Worm (Caenorhabditis elegans): ENCODE data around the gene irld-21.

Gene irld-21

DNA sequence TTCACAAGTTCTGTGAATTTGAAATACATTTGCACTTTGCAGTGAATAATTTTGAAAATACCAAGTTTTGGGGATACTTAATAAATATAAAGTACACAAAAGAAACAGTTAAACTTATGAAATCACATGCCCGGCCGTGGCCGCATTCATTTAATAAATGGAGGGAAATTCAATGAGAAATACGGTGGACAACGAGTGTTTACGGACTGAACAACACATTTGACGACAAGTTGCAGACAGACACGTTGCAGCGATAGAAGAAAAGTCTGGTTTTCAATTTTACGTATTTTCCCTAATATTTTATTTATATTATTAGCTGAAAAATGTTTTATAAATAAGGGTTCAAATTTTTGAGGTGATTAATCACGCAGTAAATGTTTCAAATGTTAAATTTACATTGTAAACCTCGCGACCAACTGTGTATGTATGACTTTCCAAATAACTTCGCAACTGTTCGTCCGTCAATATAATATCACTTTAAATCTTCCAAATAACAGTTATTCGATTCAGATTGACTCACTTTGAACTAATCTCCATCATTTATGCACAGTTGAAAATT lies 29.4 kb upstream of the irld-21 start, which contains the start of gene copg-1 (continued):
- TF ChIP-seq tbx-2 (tag; optimal IDR thresholded peaks at IDR 0.05): peak; percentile 51
- peak; percentile 50 for TF ChIP-seq unc-86 (tag; optimal IDR thresholded peaks at IDR 0.05)
- TF ChIP-seq hlh-17 (GFP tag; optimal IDR thresholded peaks at IDR 0.05; ENCODE audit: borderline replicate concordance): no peak
- no peak for TF ChIP-seq sup-37 (GFP tag; optimal IDR thresholded peaks at IDR 0.05)
- TF ChIP-seq grh-1 (GFP tag; IDR thresholded peaks at IDR 0.05): no peak
- TF ChIP-seq rnt-1 (tag; optimal IDR thresholded peaks at IDR 0.05): peak; percentile 37
- TF ChIP-seq nhr-28 (tag; optimal IDR thresholded peaks at IDR 0.05): no peak
- peak; percentile 64 to 74 for TF ChIP-seq lin-35 (GFP tag; optimal IDR thresholded peaks at IDR 0.05)
- no peak for TF ChIP-seq mab-9 (GFP tag; IDR thresholded peaks at IDR 0.05)
- TF ChIP-seq tlp-1 (tag; optimal IDR thresholded peaks at IDR 0.05): no peak
- TF ChIP-seq nhr-71 (tag; optimal IDR thresholded peaks at IDR 0.05): peak; percentile 65
- TF ChIP-seq nhr-20 (tag; optimal IDR thresholded peaks at IDR 0.05): peak; percentile 66
- TF ChIP-seq dpl-1 (GFP tag; optimal IDR thresholded peaks at IDR 0.05): peak; percentile 45 to 74 (median 62)
- no peak for TF ChIP-seq nhr-84 (tag; optimal IDR thresholded peaks at IDR 0.05)
- peak; percentile 67 for TF ChIP-seq nhr-47 (tag; optimal IDR thresholded peaks at IDR 0.05)
- TF ChIP-seq ets-5 (GFP tag; IDR thresholded peaks at IDR 0.05): no peak
- TF ChIP-seq lir-3 (tag; optimal IDR thresholded peaks at IDR 0.05; ENCODE audit: poor library complexity): no peak
- TF ChIP-seq efl-1 (optimal IDR thresholded peaks at IDR 0.05): peak; percentile 56 to 64
- peak; percentile 69 to 94 for TF ChIP-seq efl-1 (GFP tag; optimal IDR thresholded peaks at IDR 0.05 in 1 of 2)
- TF ChIP-seq mdl-1 (tag; optimal IDR thresholded peaks at IDR 0.05): peak in 1 of 2 experiments; percentile 34
- TF ChIP-seq ama-1 (optimal IDR thresholded peaks at IDR 0.05): no peak
- TF ChIP-seq hlh-4 (tag; optimal IDR thresholded peaks at IDR 0.05): no peak
- TF ChIP-seq fkh-8 (tag; optimal IDR thresholded peaks at IDR 0.05): peak; percentile 28
- TF ChIP-seq C16A3.4 (tag; optimal IDR thresholded peaks at IDR 0.05): peak; percentile 35
- no peak for TF ChIP-seq fkh-10 (GFP tag; optimal IDR thresholded peaks at IDR 0.05)
- peak in 2 of 3 experiments; percentile 15 to 42 for TF ChIP-seq ceh-82 (tag; optimal IDR thresholded peaks at IDR 0.05)
- TF ChIP-seq ceh-90 (tag; optimal IDR thresholded peaks at IDR 0.05): no peak
- TF ChIP-seq lsy-2 (tag; optimal IDR thresholded peaks at IDR 0.05): peak; percentile 89 to 97
- TF ChIP-seq ces-1 (GFP tag; optimal IDR thresholded peaks at IDR 0.05): no peak
- no peak for TF ChIP-seq Y116A8C.19 (tag; optimal IDR thresholded peaks at IDR 0.05; ENCODE audit: borderline replicate concordance)
- TF ChIP-seq mef-2 (tag; optimal IDR thresholded peaks at IDR 0.05): no peak
- peak; percentile 5 for TF ChIP-seq nhr-77 (tag; optimal IDR thresholded peaks at IDR 0.05)
- peak; percentile 73 for TF ChIP-seq lin-14 (GFP tag; optimal IDR thresholded peaks at IDR 0.05)
- peak; percentile 34 for TF ChIP-seq isw-1 (GFP tag; IDR thresholded peaks at IDR 0.05)
- TF ChIP-seq nhr-11 (tag; optimal IDR thresholded peaks at IDR 0.05): no peak
- TF ChIP-seq mep-1 (tag; optimal IDR thresholded peaks at IDR 0.05): peak; percentile 91
- TF ChIP-seq fkh-4 (tag; optimal IDR thresholded peaks at IDR 0.05; ENCODE audit: borderline replicate concordance): no peak
- no peak for TF ChIP-seq alr-1 (tag; optimal IDR thresholded peaks at IDR 0.05; ENCODE audit: borderline replicate concordance)
- peak; percentile 4 for TF ChIP-seq aly-2 (tag; optimal IDR thresholded peaks at IDR 0.05)
- no peak for TF ChIP-seq hpl-2 (GFP tag; optimal IDR thresholded peaks at IDR 0.05)
- TF ChIP-seq ceh-88 (GFP tag; IDR thresholded peaks at IDR 0.05): no peak
- TF ChIP-seq nhr-76 (tag; optimal IDR thresholded peaks at IDR 0.05): no peak
- TF ChIP-seq lin-39 (tag; optimal IDR thresholded peaks at IDR 0.05): no peak
- TF ChIP-seq pag-3 (tag; optimal IDR thresholded peaks at IDR 0.05; ENCODE audit: borderline replicate concordance, insufficient read depth): no peak
- TF ChIP-seq nhr-12 (tag; optimal IDR thresholded peaks at IDR 0.05): no peak
- TF ChIP-seq aha-1 (tag; optimal IDR thresholded peaks at IDR 0.05): no peak
- TF ChIP-seq sox-4 (tag; optimal IDR thresholded peaks at IDR 0.05): no peak
- TF ChIP-seq blmp-1 (tag; optimal IDR thresholded peaks at IDR 0.05): peak; percentile 49
- no peak for TF ChIP-seq jun-1 (tag; optimal IDR thresholded peaks at IDR 0.05)
- TF ChIP-seq nhr-19 (GFP tag; conservative IDR thresholded peaks at IDR 0.05): peak; percentile 20; the same call in 1 of the 2 replicates

All from whole organism, L1 larva.